Worm (Caenorhabditis elegans): ENCODE data around the gene samp-1.

The samp-1 gene

DNA sequence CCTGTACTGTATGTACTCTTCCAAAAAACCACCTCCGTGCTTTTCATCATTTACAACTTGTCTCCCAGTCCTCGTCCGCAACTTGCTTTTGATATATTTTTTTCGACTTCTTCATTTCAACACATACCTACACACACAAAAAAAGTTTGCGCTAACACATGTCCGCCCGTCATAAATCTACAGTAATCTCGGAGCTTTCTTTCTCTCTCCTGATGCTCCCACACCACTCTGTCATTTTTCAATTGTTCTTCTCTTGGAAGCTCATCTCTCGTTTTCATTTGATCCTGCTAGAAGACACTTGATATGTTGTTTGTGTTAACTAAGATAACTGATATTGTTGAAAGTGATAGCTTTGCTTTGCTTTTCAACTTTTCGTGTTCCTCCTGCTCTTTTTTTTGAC, 21.5 kb upstream of the samp-1 start:
- no peak for TF ChIP-seq klf-2 (GFP tag; conservative IDR thresholded peaks at IDR 0.05)
- no peak for TF ChIP-seq med-1 (GFP tag; optimal IDR thresholded peaks at IDR 0.05; ENCODE audit: insufficient read depth)
- TF ChIP-seq flt-1 (GFP tag; IDR thresholded peaks at IDR 0.05): no peak
- no peak for TF ChIP-seq cog-1 (tag; optimal IDR thresholded peaks at IDR 0.05)
- no peak for TF ChIP-seq T22C8.4 (GFP tag; IDR thresholded peaks at IDR 0.05)
- TF ChIP-seq tab-1 (GFP tag; IDR thresholded peaks at IDR 0.05): no peak
- TF ChIP-seq ztf-23 (GFP tag; IDR thresholded peaks at IDR 0.05): no peak

DNA sequence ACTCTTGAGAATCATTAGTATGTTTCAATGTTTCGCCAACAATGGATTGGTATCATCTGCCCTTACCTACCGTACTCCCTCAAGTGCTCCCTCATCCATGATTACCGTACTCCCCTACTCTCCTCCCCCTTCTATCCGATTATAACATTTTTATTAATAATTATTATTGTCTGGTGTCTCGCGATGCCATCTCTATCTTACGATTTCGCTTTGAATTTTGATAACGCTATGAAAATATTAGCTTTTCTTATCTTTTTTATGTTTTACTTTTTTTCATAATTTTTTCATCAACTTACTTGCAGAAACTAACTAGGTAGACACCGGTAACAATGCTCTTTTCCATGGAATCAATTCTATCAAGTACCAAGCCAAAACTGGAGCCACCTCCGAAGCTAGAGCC, 21.0 kb upstream of the samp-1 start, which contains the start of gene unc-130:
TSS of gene unc-130 (plus strand) at position 301 of the 400 bp plus-strand sequence.
- TF ChIP-seq ref-1 (GFP tag; conservative IDR thresholded peaks at IDR 0.05): no peak
- no peak for TF ChIP-seq klf-2 (GFP tag; conservative IDR thresholded peaks at IDR 0.05)
- no peak for TF ChIP-seq med-1 (GFP tag; optimal IDR thresholded peaks at IDR 0.05; ENCODE audit: insufficient read depth)
- TF ChIP-seq tab-1 (GFP tag; IDR thresholded peaks at IDR 0.05): no peak
- no peak for TF ChIP-seq cog-1 (tag; optimal IDR thresholded peaks at IDR 0.05)
- TF ChIP-seq ztf-29 (GFP tag; IDR thresholded peaks at IDR 0.05): no peak
- no peak for TF ChIP-seq ztf-23 (GFP tag; IDR thresholded peaks at IDR 0.05)
- no peak for TF ChIP-seq flt-1 (GFP tag; IDR thresholded peaks at IDR 0.05)
- no peak for TF ChIP-seq T22C8.4 (GFP tag; IDR thresholded peaks at IDR 0.05)

DNA sequence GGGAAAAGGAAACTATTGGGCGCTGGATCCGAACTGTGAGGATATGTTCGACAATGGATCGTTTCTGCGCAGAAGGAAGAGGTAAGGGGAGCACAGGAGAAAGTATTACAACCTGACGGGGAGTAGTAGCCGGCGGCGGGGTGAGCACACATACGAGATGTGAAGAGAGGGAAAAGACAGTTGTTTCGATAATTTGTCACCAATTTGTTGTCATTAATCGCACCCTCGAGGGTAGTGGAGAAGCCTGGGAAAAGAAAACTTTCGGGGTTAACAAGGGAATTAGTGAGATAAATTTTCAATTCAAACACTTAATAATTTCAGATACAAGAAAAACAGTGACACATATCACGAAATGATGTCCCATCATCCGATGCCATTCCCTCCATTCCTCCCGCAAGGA, 19.7 kb upstream of the samp-1 start:
- TF ChIP-seq med-1 (GFP tag; optimal IDR thresholded peaks at IDR 0.05; ENCODE audit: insufficient read depth) (no peak), flt-1 (GFP tag; IDR thresholded peaks at IDR 0.05) (no peak), T22C8.4 (GFP tag; IDR thresholded peaks at IDR 0.05) (no peak), cog-1 (tag; optimal IDR thresholded peaks at IDR 0.05) (no peak), ztf-29 (GFP tag; IDR thresholded peaks at IDR 0.05) (no peak), tab-1 (GFP tag; IDR thresholded peaks at IDR 0.05) (no peak), ref-1 (GFP tag; conservative IDR thresholded peaks at IDR 0.05) (no peak), klf-2 (GFP tag; conservative IDR thresholded peaks at IDR 0.05) (no peak), ztf-23 (GFP tag; IDR thresholded peaks at IDR 0.05) (no peak)

DNA sequence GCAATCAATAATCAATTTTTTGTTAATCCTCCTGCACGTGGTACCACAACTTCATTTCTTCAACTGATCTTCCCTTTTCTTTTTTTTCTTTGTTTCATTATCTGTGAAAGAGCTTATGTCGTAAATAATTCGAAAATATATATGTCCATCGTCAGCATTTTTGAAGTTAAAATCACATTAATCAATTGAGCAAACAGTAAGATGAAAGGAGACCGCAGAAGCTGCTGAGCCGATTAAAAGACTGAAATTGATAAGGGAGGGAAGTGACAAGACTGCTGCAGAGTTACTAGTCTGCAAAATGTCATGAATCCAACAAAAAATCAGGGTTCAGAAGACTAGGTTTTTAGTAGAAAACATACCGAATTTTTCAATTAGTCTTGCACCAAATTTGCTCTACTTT, 18.9 kb upstream of the samp-1 start:
- TF ChIP-seq tab-1 (GFP tag; IDR thresholded peaks at IDR 0.05) (no peak), ztf-23 (GFP tag; IDR thresholded peaks at IDR 0.05) (no peak), flt-1 (GFP tag; IDR thresholded peaks at IDR 0.05) (no peak), T22C8.4 (GFP tag; IDR thresholded peaks at IDR 0.05) (no peak), med-1 (GFP tag; optimal IDR thresholded peaks at IDR 0.05; ENCODE audit: insufficient read depth) (no peak), cog-1 (tag; optimal IDR thresholded peaks at IDR 0.05) (no peak), ztf-29 (GFP tag; IDR thresholded peaks at IDR 0.05) (no peak), ref-1 (GFP tag; conservative IDR thresholded peaks at IDR 0.05) (no peak), klf-2 (GFP tag; conservative IDR thresholded peaks at IDR 0.05) (no peak)

DNA sequence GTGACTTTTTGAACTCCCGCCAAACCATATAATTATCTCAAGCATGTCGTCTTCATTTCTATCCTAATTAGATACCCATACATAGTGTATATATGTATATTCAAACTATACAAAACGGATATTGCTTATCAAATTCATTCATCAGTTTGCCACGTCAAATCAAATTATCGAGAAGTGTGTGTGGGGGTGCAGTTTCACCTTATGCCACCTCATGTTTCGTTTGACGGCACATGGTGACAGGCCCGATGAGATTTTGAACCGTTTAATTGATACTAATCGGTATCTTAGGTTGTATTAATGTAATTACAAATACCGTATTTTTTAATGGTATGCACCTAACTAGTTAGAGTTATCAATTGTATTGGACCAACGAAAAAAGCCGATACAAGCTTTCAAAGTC, 18.0 kb upstream of the samp-1 start:
- TF ChIP-seq ztf-23 (GFP tag; IDR thresholded peaks at IDR 0.05) (no peak), ref-1 (GFP tag; conservative IDR thresholded peaks at IDR 0.05) (no peak), tab-1 (GFP tag; IDR thresholded peaks at IDR 0.05) (no peak)

DNA sequence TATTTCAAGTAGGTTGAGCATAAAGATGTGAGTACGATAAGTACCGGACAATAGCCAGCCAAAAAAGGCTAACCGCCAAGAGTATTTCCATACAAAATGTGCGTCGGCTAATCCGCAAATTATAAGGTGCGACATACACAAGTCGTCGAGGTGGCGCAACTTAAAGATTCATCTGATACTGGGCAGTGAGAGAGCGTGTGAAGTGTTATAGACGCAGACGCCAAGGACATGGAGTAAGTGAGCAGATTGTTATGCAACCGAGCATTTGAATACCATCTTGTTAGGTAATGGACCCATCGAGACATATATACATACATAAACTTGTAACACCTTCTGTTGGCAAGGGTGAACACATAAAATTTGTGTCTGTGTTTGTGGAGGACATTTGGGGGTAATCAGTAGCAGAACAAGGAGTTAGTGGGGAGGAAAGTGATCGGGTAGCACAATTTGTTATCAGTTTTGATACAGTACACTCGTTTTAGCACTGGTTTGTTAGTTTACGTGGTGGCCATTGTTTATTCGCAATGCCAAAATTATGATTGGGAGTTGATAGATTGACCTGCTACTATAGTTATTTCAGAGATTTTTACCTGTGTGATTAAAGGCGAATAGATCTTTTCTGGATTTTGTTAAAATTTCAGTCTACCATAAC, 17.3 kb upstream of the samp-1 start:
- TF ChIP-seq cog-1 (tag; optimal IDR thresholded peaks at IDR 0.05) (no peak), T22C8.4 (GFP tag; IDR thresholded peaks at IDR 0.05) (no peak), tab-1 (GFP tag; IDR thresholded peaks at IDR 0.05) (no peak), ref-1 (GFP tag; conservative IDR thresholded peaks at IDR 0.05) (no peak), klf-2 (GFP tag; conservative IDR thresholded peaks at IDR 0.05) (no peak), ztf-23 (GFP tag; IDR thresholded peaks at IDR 0.05) (no peak), med-1 (GFP tag; optimal IDR thresholded peaks at IDR 0.05; ENCODE audit: insufficient read depth) (no peak), flt-1 (GFP tag; IDR thresholded peaks at IDR 0.05) (no peak), ztf-29 (GFP tag; IDR thresholded peaks at IDR 0.05) (no peak)

DNA sequence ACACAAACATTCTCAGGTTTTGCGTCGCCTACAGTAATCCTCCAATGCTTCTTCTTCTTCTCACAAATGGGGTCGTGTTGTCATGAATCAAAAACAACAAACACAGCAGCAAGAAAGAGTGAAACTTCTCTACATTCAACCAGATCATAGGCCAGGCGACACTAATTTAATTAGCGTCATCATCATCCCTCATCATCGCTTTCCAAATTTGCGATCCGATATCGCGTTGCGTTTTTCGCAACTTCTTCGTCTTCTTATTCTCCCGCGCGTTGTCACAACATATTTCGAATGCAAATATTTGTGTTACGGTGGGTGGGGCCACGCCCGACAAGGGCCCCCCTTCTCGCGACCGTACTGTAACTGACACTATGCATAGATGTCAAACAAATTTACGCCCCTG, 16.2 kb upstream of the samp-1 start:
- TF ChIP-seq flt-1 (GFP tag; IDR thresholded peaks at IDR 0.05) (no peak), ref-1 (GFP tag; conservative IDR thresholded peaks at IDR 0.05) (no peak), tab-1 (GFP tag; IDR thresholded peaks at IDR 0.05) (no peak), med-1 (GFP tag; optimal IDR thresholded peaks at IDR 0.05; ENCODE audit: insufficient read depth) (no peak), T22C8.4 (GFP tag; IDR thresholded peaks at IDR 0.05) (no peak)

DNA sequence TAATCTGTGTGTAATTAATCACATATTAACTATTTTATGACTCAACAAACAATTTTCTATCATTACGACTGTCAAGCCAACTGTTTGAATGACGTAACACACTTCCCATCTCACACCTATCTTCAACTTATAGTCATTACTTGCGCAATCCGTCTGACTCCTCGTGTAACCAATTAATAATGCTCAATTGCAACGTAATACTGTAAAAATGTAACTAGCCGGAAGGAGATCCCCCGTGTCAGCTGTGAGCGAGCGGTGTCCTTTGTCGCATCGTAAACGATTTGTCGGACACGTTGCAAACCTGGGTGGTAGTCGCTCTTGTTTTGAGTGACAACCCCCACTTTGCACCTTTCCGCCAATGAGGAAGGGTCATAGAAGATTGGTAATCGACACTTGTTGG, 14.5 kb upstream of the samp-1 start:
- TF ChIP-seq cog-1 (tag; optimal IDR thresholded peaks at IDR 0.05) (no peak), ref-1 (GFP tag; conservative IDR thresholded peaks at IDR 0.05) (no peak), ztf-29 (GFP tag; IDR thresholded peaks at IDR 0.05) (no peak), tab-1 (GFP tag; IDR thresholded peaks at IDR 0.05) (no peak), klf-2 (GFP tag; conservative IDR thresholded peaks at IDR 0.05) (no peak), ztf-23 (GFP tag; IDR thresholded peaks at IDR 0.05) (no peak), flt-1 (GFP tag; IDR thresholded peaks at IDR 0.05) (no peak), T22C8.4 (GFP tag; IDR thresholded peaks at IDR 0.05) (no peak), med-1 (GFP tag; optimal IDR thresholded peaks at IDR 0.05; ENCODE audit: insufficient read depth) (no peak)

DNA sequence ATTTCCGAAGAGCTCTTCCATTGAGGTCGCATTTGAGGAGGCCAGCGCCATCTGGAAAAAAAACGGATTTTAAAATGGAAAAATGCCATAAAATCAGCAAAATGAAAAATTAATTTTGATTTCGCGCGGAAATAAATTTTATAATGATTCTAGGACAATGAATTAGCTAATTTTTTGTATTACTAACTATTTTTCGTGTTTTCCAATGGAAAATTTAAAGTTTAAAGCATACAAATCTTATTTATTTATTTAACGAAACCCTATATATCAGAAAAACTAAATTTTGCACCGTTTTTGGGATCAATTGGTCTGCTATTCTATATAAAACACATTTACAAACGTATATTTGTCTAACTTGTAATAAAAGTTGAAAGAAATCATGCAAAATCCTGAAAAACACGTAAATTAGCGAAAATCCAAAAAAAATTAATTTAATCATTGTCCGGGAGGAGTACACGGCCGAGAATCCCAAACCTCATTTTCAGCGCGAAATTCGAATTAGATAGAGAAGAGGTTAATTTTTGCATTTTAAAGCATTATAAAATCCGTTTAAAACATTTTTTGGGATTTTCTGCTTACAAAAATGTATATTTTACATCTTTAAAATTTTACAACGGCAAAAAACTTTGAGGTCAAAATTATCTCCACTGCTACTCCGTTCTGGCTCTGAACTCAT, 12.4 kb upstream of the samp-1 start, which contains the start of gene C47G2.3:
TSS of gene C47G2.3 (minus strand) at position 51 of the 676 bp plus-strand sequence.
- TF ChIP-seq T22C8.4 (GFP tag; IDR thresholded peaks at IDR 0.05): no peak
- TF ChIP-seq ref-1 (GFP tag; conservative IDR thresholded peaks at IDR 0.05): no peak

DNA sequence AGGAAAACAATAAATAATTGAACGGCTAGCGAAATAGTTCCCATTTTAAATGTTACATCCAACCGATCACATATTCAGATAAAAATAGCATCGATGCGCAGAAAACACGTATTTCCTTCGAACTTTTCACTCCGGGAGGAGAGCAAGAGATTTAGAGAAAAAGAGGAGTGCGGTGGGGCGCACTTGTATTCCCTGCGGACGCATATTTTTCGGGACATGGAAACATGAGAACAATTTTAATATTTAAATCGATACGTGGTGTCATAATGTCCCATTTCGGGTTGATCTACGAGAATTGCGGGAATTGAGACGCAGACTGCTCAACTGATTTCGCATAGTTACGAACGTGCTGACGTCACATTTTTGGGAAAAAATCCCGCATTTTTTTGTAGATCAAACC, 9.3 kb upstream of the samp-1 start, which contains the start of gene C47G2.4:
TSS of gene C47G2.4 (minus strand) at position 174 of the 400 bp plus-strand sequence.
- TF ChIP-seq klf-2 (GFP tag; conservative IDR thresholded peaks at IDR 0.05) (no peak), cog-1 (tag; optimal IDR thresholded peaks at IDR 0.05) (no peak), med-1 (GFP tag; optimal IDR thresholded peaks at IDR 0.05; ENCODE audit: insufficient read depth) (no peak), ref-1 (GFP tag; conservative IDR thresholded peaks at IDR 0.05) (no peak), flt-1 (GFP tag; IDR thresholded peaks at IDR 0.05) (no peak), tab-1 (GFP tag; IDR thresholded peaks at IDR 0.05) (no peak), ztf-23 (GFP tag; IDR thresholded peaks at IDR 0.05) (no peak), ztf-29 (GFP tag; IDR thresholded peaks at IDR 0.05) (no peak), T22C8.4 (GFP tag; IDR thresholded peaks at IDR 0.05) (no peak)

Measured in whole organism, midembryonic.